Worm (Caenorhabditis elegans): ENCODE data around the gene F11A5.16.

- no peak for TF ChIP-seq flt-1 (GFP tag; IDR thresholded peaks at IDR 0.05)
- no peak for TF ChIP-seq tab-1 (GFP tag; IDR thresholded peaks at IDR 0.05)
- no peak for TF ChIP-seq ztf-23 (GFP tag; IDR thresholded peaks at IDR 0.05)
Measured at ce11 chrV:16213323-16213722, 2.6 kb downstream of the F11A5.16 start.

Measured in whole organism, midembryonic.